Fruit fly (Drosophila melanogaster) whole organism, embryonic: ENCODE measurements around the gene CG18563.

Source experiments
- Atf3 ChIP-seq: fragments of 200-800 bp; sonication (Bioruptor generic); optimal IDR thresholded peaks from 3 replicates; lab custom pipeline; 2016; ENCODE audit warnings: missing biosample characterization, missing genetic modification characterization
- B-H2 ChIP-seq: fragments of 200-800 bp; sonication (Bioruptor generic); optimal IDR thresholded peaks from 2 replicates; lab custom pipeline; 2018; ENCODE audit warnings: missing biosample characterization, mild to moderate bottlenecking, missing genetic modification characterization
- BtbVII ChIP-seq: fragments of 200-800 bp; sonication (Bioruptor generic); optimal IDR thresholded peaks from 3 replicates; lab custom pipeline; 2017; ENCODE audit warnings: missing biosample characterization, mild to moderate bottlenecking, missing genetic modification characterization
- CG10431 ChIP-seq: fragments of 200-800 bp; sonication (Bioruptor generic); optimal IDR thresholded peaks from 3 replicates; lab custom pipeline; 2018; ENCODE audit warnings: missing biosample characterization, mild to moderate bottlenecking, missing genetic modification characterization
- CG10543 ChIP-seq: fragments of 200-800 bp; sonication (Bioruptor generic); optimal IDR thresholded peaks from 3 replicates; lab custom pipeline; 2017; ENCODE audit warnings: missing biosample characterization, mild to moderate bottlenecking, missing genetic modification characterization, moderate library complexity
- CG11696 ChIP-seq: fragments of 200-800 bp; sonication (Bioruptor generic); IDR thresholded peaks from 2 replicates; pipeline ENCODE4 v1.3.6; 2022; ENCODE audit warnings: missing biosample characterization, missing genetic modification characterization
- CG12219 ChIP-seq: fragments of 200-800 bp; sonication (Bioruptor generic); optimal IDR thresholded peaks from 3 replicates; lab custom pipeline; 2018; ENCODE audit warnings: missing biosample characterization, mild to moderate bottlenecking, missing genetic modification characterization
- CG13424 ChIP-seq: fragments of 200-800 bp; sonication (Bioruptor generic); optimal IDR thresholded peaks from 2 replicates; lab custom pipeline; 2019; ENCODE audit warnings: missing biosample characterization, mild to moderate bottlenecking, missing genetic modification characterization, moderate library complexity
- CG14860 ChIP-seq: fragments of 200-800 bp; sonication (Bioruptor generic); IDR thresholded peaks from 3 replicates; pipeline ENCODE4 v1.3.6; 2022; ENCODE audit warnings: missing biosample characterization, missing genetic modification characterization; ENCODE audit not compliant: partially characterized antibody
- CG1529 ChIP-seq: fragments of 200-800 bp; sonication (Bioruptor generic); optimal IDR thresholded peaks from 3 replicates; lab custom pipeline; 2018; ENCODE audit warnings: missing biosample characterization, missing genetic modification characterization
- CG15696 ChIP-seq: fragments of 200-800 bp; sonication (Bioruptor generic); optimal IDR thresholded peaks from 2 replicates; lab custom pipeline; 2019; ENCODE audit warnings: missing biosample characterization, mild to moderate bottlenecking, missing genetic modification characterization, moderate library complexity
- CG17361 ChIP-seq: fragments of 200-800 bp; sonication (Bioruptor generic); IDR thresholded peaks from 3 replicates; pipeline ENCODE4 v1.3.6; 2022; ENCODE audit warnings: missing biosample characterization, missing genetic modification characterization
- CG3163 ChIP-seq: fragments of 200-800 bp; sonication (Bioruptor generic); optimal IDR thresholded peaks from 3 replicates; lab custom pipeline; 2016; ENCODE audit warnings: missing biosample characterization, missing genetic modification characterization
- CG3995 ChIP-seq: fragments of 200-800 bp; sonication (Bioruptor generic); optimal IDR thresholded peaks from 3 replicates; lab custom pipeline; 2016; ENCODE audit warnings: missing biosample characterization, missing genetic modification characterization
- CG6689 ChIP-seq: fragments of 200-800 bp; sonication (Bioruptor generic); IDR thresholded peaks from 2 replicates; pipeline ENCODE4 v1.3.6; 2022; ENCODE audit warnings: missing biosample characterization, missing genetic modification characterization
- CG7372 ChIP-seq: fragments of 200-800 bp; sonication (Bioruptor generic); IDR thresholded peaks from 2 replicates; pipeline ENCODE4 v1.3.6; 2022; ENCODE audit warnings: missing biosample characterization, missing genetic modification characterization
- CG8388 ChIP-seq: fragments of 200-800 bp; sonication (Bioruptor generic); optimal IDR thresholded peaks from 2 replicates; lab custom pipeline; 2019; ENCODE audit warnings: missing biosample characterization, mild to moderate bottlenecking, missing genetic modification characterization, moderate library complexity
- Chrac-16 ChIP-seq: fragments of 200-800 bp; sonication (Bioruptor generic); optimal IDR thresholded peaks from 3 replicates; lab custom pipeline; 2016; ENCODE audit warnings: missing biosample characterization, missing genetic modification characterization
- CrebB ChIP-seq: fragments of 200-800 bp; sonication (Bioruptor generic); optimal IDR thresholded peaks from 3 replicates; lab custom pipeline; 2018; ENCODE audit warnings: missing biosample characterization, mild to moderate bottlenecking, missing genetic modification characterization
- Dad ChIP-seq: fragments of 200-800 bp; sonication (Bioruptor generic); optimal IDR thresholded peaks from 3 replicates; lab custom pipeline; 2016; ENCODE audit warnings: missing biosample characterization, missing genetic modification characterization
- Fer1 ChIP-seq: fragments of 200-800 bp; sonication (Bioruptor generic); optimal IDR thresholded peaks from 2 replicates; lab custom pipeline; 2017; ENCODE audit warnings: missing biosample characterization, mild to moderate bottlenecking, missing genetic modification characterization
- GATAe ChIP-seq: fragments of 200-800 bp; sonication (Bioruptor generic); conservative IDR thresholded peaks from 2 replicates; pipeline ENCODE4 v1.3.6; 2022; ENCODE audit warnings: missing biosample characterization, missing genetic modification characterization
- H2.0 ChIP-seq: fragments of 200-800 bp; sonication (Bioruptor generic); IDR thresholded peaks from 2 replicates; pipeline ENCODE4 v1.3.6; 2022; ENCODE audit warnings: missing biosample characterization, missing genetic modification characterization
- HLH54F ChIP-seq: fragments of 200-800 bp; sonication (Bioruptor generic); optimal IDR thresholded peaks from 3 replicates; lab custom pipeline; 2016; ENCODE audit warnings: missing biosample characterization, missing genetic modification characterization
- Hr51 ChIP-seq, 2 experiments: fragments of 200-800 bp; sonication (Bioruptor generic); optimal IDR thresholded peaks; 2 replicates in 1 of 2; 3 replicates in 1 of 2; lab custom pipeline; 2016 to 2018; ENCODE audit warnings: missing biosample characterization in 2 of 2, missing genetic modification characterization in 2 of 2, mild to moderate bottlenecking in 1 of 2, moderate library complexity in 1 of 2
- Myb ChIP-seq: fragments of 200-800 bp; sonication (Bioruptor generic); optimal IDR thresholded peaks from 2 replicates; lab custom pipeline; 2016; ENCODE audit warnings: missing biosample characterization, missing genetic modification characterization
- Tbp ChIP-seq: fragments of >200 bp; optimal IDR thresholded peaks from 2 replicates; lab custom pipeline; 2018; ENCODE audit warnings: missing biosample characterization, missing genetic modification characterization
- YL-1 ChIP-seq: fragments of 200-800 bp; sonication (Bioruptor generic); optimal IDR thresholded peaks from 3 replicates; lab custom pipeline; 2017; ENCODE audit warnings: missing biosample characterization, mild to moderate bottlenecking, missing genetic modification characterization
- ash1 ChIP-seq: fragments of 200-800 bp; sonication (Bioruptor generic); optimal IDR thresholded peaks from 2 replicates; lab custom pipeline; 2018; ENCODE audit warnings: missing biosample characterization, mild to moderate bottlenecking, missing genetic modification characterization
- ci ChIP-seq: fragments of 200-800 bp; sonication (Bioruptor generic); IDR thresholded peaks from 3 replicates; pipeline ENCODE4 v1.3.6; 2022; ENCODE audit warnings: missing biosample characterization, missing genetic modification characterization
- ewg ChIP-seq: fragments of 200-800 bp; sonication (Bioruptor generic); optimal IDR thresholded peaks from 3 replicates; lab custom pipeline; 2017; ENCODE audit warnings: mild to moderate bottlenecking, missing biosample characterization, missing genetic modification reagents, missing genetic modification characterization
- exex ChIP-seq: fragments of 200-800 bp; sonication (Bioruptor generic); optimal IDR thresholded peaks from 4 replicates; lab custom pipeline; 2018; ENCODE audit warnings: missing biosample characterization, mild to moderate bottlenecking, missing genetic modification characterization, moderate library complexity
- fd3F ChIP-seq: fragments of 200-800 bp; sonication (Bioruptor generic); optimal IDR thresholded peaks from 2 replicates; lab custom pipeline; 2018; ENCODE audit warnings: missing biosample characterization, mild to moderate bottlenecking, missing genetic modification characterization, moderate library complexity
- gem ChIP-seq: fragments of 200-800 bp; sonication (Bioruptor generic); optimal IDR thresholded peaks from 2 replicates; lab custom pipeline; 2019; ENCODE audit warnings: missing biosample characterization, mild to moderate bottlenecking, missing genetic modification characterization, moderate library complexity
- gsb-n ChIP-seq: fragments of 200-800 bp; sonication (Bioruptor generic); optimal IDR thresholded peaks from 3 replicates; lab custom pipeline; 2018; ENCODE audit warnings: missing biosample characterization, mild to moderate bottlenecking, missing genetic modification characterization
- ham ChIP-seq: fragments of 200-800 bp; sonication (Bioruptor generic); IDR thresholded peaks from 2 replicates; pipeline ENCODE4 v1.3.6; 2022; ENCODE audit warnings: missing biosample characterization, missing genetic modification characterization
- lmd ChIP-seq: fragments of 200-800 bp; sonication (Bioruptor generic); IDR thresholded peaks from 2 replicates; pipeline ENCODE4 v1.3.6; 2022; ENCODE audit warnings: missing biosample characterization, missing genetic modification characterization
- luna ChIP-seq: fragments of 200-800 bp; sonication (Bioruptor generic); optimal IDR thresholded peaks from 2 replicates; lab custom pipeline; 2016; ENCODE audit warnings: missing biosample characterization, missing genetic modification characterization
- mirr ChIP-seq: fragments of 200-800 bp; sonication (Bioruptor generic); optimal IDR thresholded peaks from 3 replicates; lab custom pipeline; 2018; ENCODE audit warnings: missing biosample characterization, mild to moderate bottlenecking, missing genetic modification characterization
- nerfin-1 ChIP-seq: fragments of 200-800 bp; sonication (Bioruptor generic); optimal IDR thresholded peaks from 3 replicates; lab custom pipeline; 2019; ENCODE audit warnings: missing biosample characterization, mild to moderate bottlenecking, missing genetic modification characterization, moderate library complexity
- pros ChIP-seq: fragments of 200-800 bp; sonication (Bioruptor generic); optimal IDR thresholded peaks from 3 replicates; lab custom pipeline; 2019; ENCODE audit warnings: missing biosample characterization, mild to moderate bottlenecking, missing genetic modification characterization, moderate library complexity
- repo ChIP-seq: fragments of 200-800 bp; sonication (Bioruptor generic); optimal IDR thresholded peaks from 2 replicates; lab custom pipeline; 2016; ENCODE audit warnings: missing biosample characterization, missing genetic modification characterization
- sd ChIP-seq: fragments of 200-800 bp; sonication (Bioruptor generic); optimal IDR thresholded peaks from 3 replicates; lab custom pipeline; 2018; ENCODE audit warnings: missing biosample characterization, mild to moderate bottlenecking, missing genetic modification characterization, moderate library complexity
- stc ChIP-seq: fragments of 200-800 bp; sonication (Bioruptor generic); IDR thresholded peaks from 2 replicates; pipeline ENCODE4 v1.3.6; 2022; ENCODE audit warnings: missing biosample characterization, missing genetic modification characterization
- tll ChIP-seq, 2 experiments: fragments of 200-800 bp in 1 of 2; fragments of >200 bp in 1 of 2; sonication (Bioruptor generic) in 1 of 2; optimal IDR thresholded peaks; 2 replicates each; lab custom pipeline; 2017 to 2019; ENCODE audit warnings: missing biosample characterization in 2 of 2, missing genetic modification characterization in 2 of 2, mild to moderate bottlenecking in 1 of 2, moderate library complexity in 1 of 2
- trem ChIP-seq: fragments of 200-800 bp; optimal IDR thresholded peaks from 3 replicates; lab custom pipeline; 2019; ENCODE audit warnings: missing biosample characterization, mild to moderate bottlenecking, missing genetic modification characterization, moderate library complexity
- wor ChIP-seq: fragments of 200-800 bp; sonication (Bioruptor generic); IDR thresholded peaks from 2 replicates; pipeline ENCODE4 v1.3.6; 2022; ENCODE audit warnings: missing biosample characterization, missing genetic modification characterization
- zen2 ChIP-seq: fragments of 200-800 bp; sonication (Bioruptor generic); IDR thresholded peaks from 3 replicates; pipeline ENCODE4 v1.3.6; 2022; ENCODE audit warnings: missing biosample characterization, missing genetic modification characterization; ENCODE audit not compliant: partially characterized antibody
- zfh2 ChIP-seq: fragments of 200-800 bp; sonication (Bioruptor generic); optimal IDR thresholded peaks from 2 replicates; lab custom pipeline; 2016; ENCODE audit warnings: missing biosample characterization, missing genetic modification characterization

Gene CG18563

dm6 chr2L:17465915-17466677 is 8.3 kb upstream of the CG18563 start (continued):
- no peak for TF ChIP-seq GATAe
- TF ChIP-seq CG15696 (tag; lab: Kevin White, UChicago), result peak; percentile 74
- TF ChIP-seq CG6689 (GFP tag; lab: Robert Waterston, UW), result peak; percentile 83
- TF ChIP-seq repo, result peak; percentile 70
- TF ChIP-seq Hr51 (GFP tag; optimal IDR thresholded peaks at IDR 0.05; lab: Kevin White, UChicago), result peak; percentile 64 to 87
- peak; percentile 49 for TF ChIP-seq Myb (GFP tag; lab: Kevin White, UChicago)
- peak; percentile 69 for TF ChIP-seq H2.0 (GFP tag; lab: Robert Waterston, UW)
- TF ChIP-seq stc (GFP tag; lab: Robert Waterston, UW), result peak; percentile 77
- TF ChIP-seq HLH54F, result peak; percentile 72
- TF ChIP-seq Dad (GFP tag; lab: Kevin White, UChicago), result peak; percentile 75
- no peak for TF ChIP-seq pros (GFP tag; lab: Kevin White, UChicago)
- TF ChIP-seq Tbp (GFP tag; lab: Kevin White, UChicago), result no peak
- peak; percentile 76 for TF ChIP-seq lmd
- peak; percentile 22 for TF ChIP-seq B-H2 (GFP tag; lab: Kevin White, UChicago)
- TF ChIP-seq Atf3 (GFP tag; lab: Kevin White, UChicago), result peak; percentile 58
- TF ChIP-seq luna (GFP tag; lab: Kevin White, UChicago), result no peak
- TF ChIP-seq gsb-n (tag; lab: Kevin White, UChicago), result peak; percentile 86
- TF ChIP-seq CG1529 (GFP tag; lab: Kevin White, UChicago), result peak; percentile 76
- peak; percentile 82 for TF ChIP-seq CG12219
- no peak; the same call in 1 of the 3 replicates for TF ChIP-seq CG17361
- TF ChIP-seq exex (tag; lab: Kevin White, UChicago), result peak; percentile 20
- TF ChIP-seq nerfin-1, result peak; percentile 84
- no peak for TF ChIP-seq CG3995 (GFP tag; lab: Kevin White, UChicago)
- TF ChIP-seq ci, result peak; percentile 92
- TF ChIP-seq CG13424 (tag; lab: Kevin White, UChicago), result peak; percentile 87
- peak; percentile 65 for TF ChIP-seq BtbVII (GFP tag; lab: Kevin White, UChicago)
- peak; percentile 67 for TF ChIP-seq CG7372 (GFP tag; lab: Robert Waterston, UW)
- no peak for TF ChIP-seq zfh2 (GFP tag; lab: Kevin White, UChicago)
- TF ChIP-seq Chrac-16 (GFP tag; lab: Kevin White, UChicago), result peak; percentile 72
- TF ChIP-seq CG8388 (GFP tag; lab: Kevin White, UChicago), result peak; percentile 86
- peak; percentile 55 for TF ChIP-seq fd3F
- no peak for TF ChIP-seq CG10543 (GFP tag; lab: Kevin White, UChicago)
- peak; percentile 46 for TF ChIP-seq CG10431 (GFP tag; lab: Kevin White, UChicago)
- TF ChIP-seq Fer1, result peak; percentile 85
- peak; percentile 34 for TF ChIP-seq CG3163 (GFP tag; lab: Kevin White, UChicago)
- peak; percentile 91 for TF ChIP-seq gem (tag; lab: Kevin White, UChicago)
- no peak for TF ChIP-seq tll (GFP tag; optimal IDR thresholded peaks at IDR 0.05; lab: Kevin White, UChicago)
- TF ChIP-seq ash1 (GFP tag; lab: Kevin White, UChicago), result no peak
- TF ChIP-seq YL-1 (GFP tag; lab: Kevin White, UChicago), result no peak
- TF ChIP-seq CG14860 (GFP tag; lab: Robert Waterston, UW), result no peak
- peak; percentile 57 for TF ChIP-seq CG11696 (GFP tag; lab: Robert Waterston, UW)
- TF ChIP-seq mirr (GFP tag; lab: Kevin White, UChicago), result no peak
- TF ChIP-seq sd (tag; lab: Kevin White, UChicago), result no peak
- TF ChIP-seq CrebB (tag; lab: Kevin White, UChicago), result peak; percentile 75
- TF ChIP-seq wor (GFP tag; lab: Robert Waterston, UW), result peak; percentile 78
- peak; percentile 62 for TF ChIP-seq trem (tag; lab: Kevin White, UChicago)
- TF ChIP-seq ewg (GFP tag; lab: Kevin White, UChicago), result peak; percentile 72
- TF ChIP-seq zen2, result no peak
- TF ChIP-seq ham, result no peak
